Worm (Caenorhabditis elegans) whole organism, midembryonic: Measurements from ENCODE around the gene nlp-22.

ENCODE experiments used
- T22C8.4 ChIP-seq: fragments of 200-800 bp; sonication (Bioruptor generic); IDR thresholded peaks from 2 replicates; pipeline ENCODE4 v1.3.6; 2022; ENCODE audit warnings: missing genetic modification characterization, missing compliant biosample characterization
- cog-1 ChIP-seq: sonication (generic microtip); optimal IDR thresholded peaks from 2 replicates; lab custom pipeline; 2016; ENCODE audit warnings: missing genetic modification characterization, missing compliant biosample characterization
- flt-1 ChIP-seq: fragments of 200-800 bp; sonication (Bioruptor generic); IDR thresholded peaks from 2 replicates; pipeline ENCODE4 v1.3.6; 2022; ENCODE audit warnings: missing genetic modification characterization, missing compliant biosample characterization
- klf-2 ChIP-seq: fragments of 200-800 bp; sonication (Bioruptor generic); conservative IDR thresholded peaks from 2 replicates; pipeline ENCODE4 v1.3.6; 2022; ENCODE audit warnings: missing genetic modification reagents, missing genetic modification characterization, missing compliant biosample characterization
- med-1 ChIP-seq: sonication (generic microtip); optimal IDR thresholded peaks from 2 replicates; lab custom pipeline; 2017; ENCODE audit warnings: missing genetic modification characterization, mild to moderate bottlenecking, missing compliant biosample characterization, antibody characterized with exemption, missing genetic modification reagents; ENCODE audit not compliant: insufficient read depth
- ref-1 ChIP-seq: fragments of 200-800 bp; sonication (Bioruptor generic); conservative IDR thresholded peaks from 2 replicates; pipeline ENCODE4 v1.3.6; 2022; ENCODE audit warnings: missing genetic modification reagents, missing genetic modification characterization, missing compliant biosample characterization
- tab-1 ChIP-seq: fragments of 200-800 bp; sonication (Bioruptor generic); IDR thresholded peaks from 2 replicates; pipeline ENCODE4 v1.3.6; 2022; ENCODE audit warnings: missing genetic modification characterization, missing compliant biosample characterization
- ztf-23 ChIP-seq: fragments of 200-800 bp; sonication (Bioruptor generic); IDR thresholded peaks from 2 replicates; pipeline ENCODE4 v1.3.6; 2022; ENCODE audit warnings: missing genetic modification reagents, missing genetic modification characterization, missing compliant biosample characterization
- ztf-29 ChIP-seq: fragments of 200-800 bp; sonication (Bioruptor generic); IDR thresholded peaks from 2 replicates; pipeline ENCODE4 v1.3.6; 2022; ENCODE audit warnings: missing genetic modification reagents, missing genetic modification characterization, missing compliant biosample characterization

ce11 chrX:2375300-2376035 is 33.6 kb upstream of the nlp-22 start, which contains the start of gene F47G3.3:
- TF ChIP-seq flt-1 (GFP tag; lab: Robert Waterston, UW) = no peak
- TF ChIP-seq cog-1 (tag; lab: Kevin White, UChicago) = no peak
- no peak for TF ChIP-seq ref-1 (GFP tag; lab: Robert Waterston, UW)
- TF ChIP-seq klf-2 (GFP tag; lab: Robert Waterston, UW) = no peak
- no peak for TF ChIP-seq med-1 (GFP tag; lab: Kevin White, UChicago)
- no peak for TF ChIP-seq T22C8.4 (GFP tag; lab: Robert Waterston, UW)
- no peak for TF ChIP-seq ztf-23 (GFP tag; lab: Robert Waterston, UW)
- no peak for TF ChIP-seq tab-1 (GFP tag; lab: Robert Waterston, UW)
- no peak for TF ChIP-seq ztf-29 (GFP tag; lab: Robert Waterston, UW)
